Worm (Caenorhabditis elegans) whole organism, late embryonic: ENCODE data around the gene grl-22.

ENCODE experiments used
- ceh-14 ChIP-seq: sonication (generic microtip); optimal IDR thresholded peaks from 2 replicates; lab custom pipeline; 2016; ENCODE audit warnings: missing genotype, missing genetic modification characterization, missing compliant biosample characterization
- ceh-48 ChIP-seq: sonication (generic microtip); optimal IDR thresholded peaks from 2 replicates; lab custom pipeline; 2016; ENCODE audit warnings: missing genetic modification characterization, inconsistent platforms, missing compliant biosample characterization
- ceh-9 ChIP-seq: sonication (generic microtip); optimal IDR thresholded peaks from 2 replicates; lab custom pipeline; 2016; ENCODE audit warnings: mild to moderate bottlenecking, missing genetic modification characterization, inconsistent platforms, missing compliant biosample characterization
- dve-1 ChIP-seq: sonication (generic microtip); optimal IDR thresholded peaks from 2 replicates; lab custom pipeline; 2017; ENCODE audit warnings: antibody characterized with exemption, mild to moderate bottlenecking, missing genetic modification characterization, missing compliant biosample characterization
- elt-2 ChIP-seq: sonication (generic microtip); optimal IDR thresholded peaks from 2 replicates; lab custom pipeline; 2016; ENCODE audit warnings: missing genetic modification reagents, missing genetic modification characterization, missing compliant biosample characterization
- fax-1 ChIP-seq: sonication (generic microtip); optimal IDR thresholded peaks from 2 replicates; lab custom pipeline; 2016; ENCODE audit warnings: missing genotype, missing genetic modification characterization, missing compliant biosample characterization
- lin-11 ChIP-seq: fragments of 200-800 bp; sonication (Bioruptor generic); optimal IDR thresholded peaks from 2 replicates; lab custom pipeline; 2018; ENCODE audit warnings: mild to moderate bottlenecking, missing genetic modification characterization, missing compliant biosample characterization
- pha-4 ChIP-seq: fragments of 150-350 bp; optimal IDR thresholded peaks from 2 replicates; lab custom pipeline; 2018; ENCODE audit warnings: missing biosample characterization, missing genetic modification reagents, missing genetic modification characterization
- sox-4 ChIP-seq: sonication (generic microtip); optimal IDR thresholded peaks from 2 replicates; lab custom pipeline; 2017; ENCODE audit warnings: mild to moderate bottlenecking, missing genetic modification characterization, inconsistent platforms, missing compliant biosample characterization
- tbx-2 ChIP-seq: sonication (generic microtip); optimal IDR thresholded peaks from 2 replicates; lab custom pipeline; 2016; ENCODE audit warnings: missing genetic modification characterization, missing compliant biosample characterization
- unc-42 ChIP-seq: sonication (generic microtip); optimal IDR thresholded peaks from 2 replicates; lab custom pipeline; 2016; ENCODE audit warnings: missing genotype, missing genetic modification characterization, missing compliant biosample characterization
- unc-86 ChIP-seq: sonication (generic microtip); optimal IDR thresholded peaks from 2 replicates; lab custom pipeline; 2016; ENCODE audit warnings: missing genetic modification characterization, missing compliant biosample characterization

DNA sequence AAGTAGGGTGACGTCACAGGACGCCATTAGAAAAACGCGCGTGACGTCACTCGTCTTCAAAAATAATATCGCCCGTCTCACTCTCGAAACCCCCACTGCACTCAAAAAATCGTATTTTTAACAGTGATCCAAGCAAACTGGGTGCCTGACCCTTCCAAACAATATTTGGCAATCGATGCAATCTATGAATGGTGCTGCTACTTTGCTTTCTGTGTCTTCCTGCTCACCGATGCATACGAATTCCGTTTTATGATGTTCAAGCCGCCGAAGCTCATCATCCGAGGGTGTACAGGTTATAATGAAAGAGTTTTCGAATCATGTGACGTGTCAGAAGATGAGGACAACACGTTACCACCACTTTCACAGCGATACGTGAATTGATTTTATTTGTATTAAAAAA lies 6.2 kb downstream of the grl-22 start, which contains the start of gene W03A5.1:
- TF ChIP-seq tbx-2 (tag; lab: Kevin White, UChicago) (no peak), ceh-14 (tag; lab: Kevin White, UChicago) (no peak), lin-11 (tag; lab: Kevin White, UChicago) (no peak), dve-1 (tag; lab: Kevin White, UChicago) (no peak), ceh-9 (no peak), sox-4 (tag; lab: Kevin White, UChicago) (no peak), unc-86 (tag; lab: Kevin White, UChicago) (no peak), pha-4 (tag; lab: Kevin White, UChicago) (no peak), elt-2 (tag; lab: Kevin White, UChicago) (no peak), unc-42 (tag; lab: Kevin White, UChicago) (no peak), fax-1 (tag; lab: Kevin White, UChicago) (no peak), ceh-48 (no peak)
